Worm (Caenorhabditis elegans): Measurements from ENCODE around the gene Y43B11AR.3.

Gene Y43B11AR.3

DNA sequence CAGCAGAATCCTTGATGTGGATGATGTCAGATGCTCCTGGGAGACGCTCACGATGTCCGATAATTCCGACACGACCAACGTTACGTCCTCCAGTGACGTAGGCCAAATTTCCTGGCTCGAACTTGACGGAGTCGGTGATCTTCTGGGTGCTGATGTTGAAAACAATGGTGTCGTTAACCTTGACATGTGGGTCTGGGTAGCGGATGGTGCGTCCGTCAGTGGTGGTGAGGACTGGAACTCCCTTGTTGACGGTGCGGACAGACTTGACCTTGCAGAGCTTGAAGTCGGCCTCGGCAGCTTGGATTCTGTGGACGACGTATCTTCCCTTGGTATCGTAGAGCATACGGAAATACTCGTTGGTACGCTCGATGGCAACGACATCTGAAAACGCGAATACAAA lies 460 bp upstream of the Y43B11AR.3 start:
- no peak for TF ChIP-seq ceh-58 (GFP tag; IDR thresholded peaks at IDR 0.05)
- TF ChIP-seq Y56A3A.18 (GFP tag; IDR thresholded peaks at IDR 0.05): 0 out of 2 replicates have a peak, but pooled peaks have one; percentile 52

DNA sequence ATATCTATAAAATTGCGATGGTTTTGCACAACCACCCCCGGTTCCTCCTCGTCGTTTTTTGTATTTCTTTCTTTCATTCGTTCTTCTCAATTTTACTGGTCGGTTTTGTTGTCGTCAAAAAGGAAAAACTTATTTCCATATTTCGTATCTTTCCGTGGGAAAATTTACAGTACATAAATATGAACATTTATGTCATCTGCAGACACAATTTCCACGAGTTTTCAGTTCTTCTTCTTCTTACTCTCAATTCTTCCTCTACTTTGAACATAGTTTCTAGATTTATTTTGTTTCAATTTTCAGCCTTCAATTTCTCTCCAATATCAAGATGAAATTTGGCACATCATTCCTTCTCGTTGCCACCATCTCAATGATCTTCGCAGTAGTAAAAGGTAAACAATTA lies 2.3 kb downstream of the Y43B11AR.3 start, which contains the start of gene Y43B11AR.1:
Y43B11AR.1 (plus strand) TSS at position 301 of the 400 bp plus-strand sequence.
- no peak for TF ChIP-seq bed-2 (GFP tag; IDR thresholded peaks at IDR 0.05)
- no peak for TF ChIP-seq ztf-22 (GFP tag; optimal IDR thresholded peaks at IDR 0.05)
- no peak for TF ChIP-seq ceh-79 (tag; optimal IDR thresholded peaks at IDR 0.05)
- TF ChIP-seq snpc-4 (GFP tag; optimal IDR thresholded peaks at IDR 0.05): no peak
- no peak for TF ChIP-seq snpc-4 (tag; optimal IDR thresholded peaks at IDR 0.05)
- TF ChIP-seq sdz-38 (tag; optimal IDR thresholded peaks at IDR 0.05): no peak
- no peak for TF ChIP-seq lsy-27 (tag; optimal IDR thresholded peaks at IDR 0.05; ENCODE audit: borderline replicate concordance, insufficient read depth)
- TF ChIP-seq Y53F4B.3 (GFP tag; IDR thresholded peaks at IDR 0.05): no peak
- no peak for TF ChIP-seq snpc-1.3 (tag; optimal IDR thresholded peaks at IDR 0.05; ENCODE audit: insufficient read depth)
- no peak for TF ChIP-seq hsf-1 (GFP tag; IDR thresholded peaks at IDR 0.05)
- TF ChIP-seq snpc-1.1 (tag; optimal IDR thresholded peaks at IDR 0.05; ENCODE audit: insufficient read depth): no peak
- no peak for TF ChIP-seq pbrm-1 (GFP tag; IDR thresholded peaks at IDR 0.05)
- TF ChIP-seq B0035.1 (tag; optimal IDR thresholded peaks at IDR 0.05): no peak
- no peak for TF ChIP-seq ztf-18 (tag; optimal IDR thresholded peaks at IDR 0.05)
- no peak for TF ChIP-seq lir-1 (GFP tag; conservative IDR thresholded peaks at IDR 0.05)
- no peak for TF ChIP-seq ceh-91 (GFP tag; IDR thresholded peaks at IDR 0.05)
- no peak for TF ChIP-seq F49E8.2 (tag; optimal IDR thresholded peaks at IDR 0.05; ENCODE audit: insufficient read depth)
- TF ChIP-seq aptf-3 (GFP tag; IDR thresholded peaks at IDR 0.05): no peak
- no peak for TF ChIP-seq tbp1 (GFP tag; optimal IDR thresholded peaks at IDR 0.05)

DNA sequence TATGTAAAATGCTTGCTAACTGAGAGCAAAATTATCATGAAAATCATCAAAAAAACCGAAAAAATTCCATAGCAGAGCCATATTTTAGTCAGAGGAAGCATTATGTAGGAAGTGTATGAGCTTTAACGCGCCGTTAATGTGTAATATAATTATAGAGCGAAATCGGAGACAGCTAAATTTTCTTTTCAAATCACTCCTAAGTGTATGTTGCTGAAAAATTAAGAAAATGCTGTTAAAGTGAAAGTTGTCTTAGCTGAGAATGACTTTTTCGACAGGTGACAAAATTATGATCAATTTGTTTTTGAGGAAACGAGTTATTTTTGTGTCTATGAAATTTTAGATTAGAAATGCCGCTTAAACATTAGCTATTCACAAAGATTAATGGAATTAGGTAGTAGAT lies 8.5 kb downstream of the Y43B11AR.3 start, which contains the start of gene srg-50:
srg-50 (minus strand) TSS at position 101 of the 400 bp plus-strand sequence.
- TF ChIP-seq snpc-4 (GFP tag; optimal IDR thresholded peaks at IDR 0.05) (no peak), snpc-4 (tag; optimal IDR thresholded peaks at IDR 0.05) (no peak), repo-1 (tag; optimal IDR thresholded peaks at IDR 0.05) (no peak), hsf-1 (GFP tag; IDR thresholded peaks at IDR 0.05) (no peak), F23B12.7 (tag; optimal IDR thresholded peaks at IDR 0.05; ENCODE audit: insufficient read depth) (no peak), fkh-3 (tag; optimal IDR thresholded peaks at IDR 0.05) (no peak)

DNA sequence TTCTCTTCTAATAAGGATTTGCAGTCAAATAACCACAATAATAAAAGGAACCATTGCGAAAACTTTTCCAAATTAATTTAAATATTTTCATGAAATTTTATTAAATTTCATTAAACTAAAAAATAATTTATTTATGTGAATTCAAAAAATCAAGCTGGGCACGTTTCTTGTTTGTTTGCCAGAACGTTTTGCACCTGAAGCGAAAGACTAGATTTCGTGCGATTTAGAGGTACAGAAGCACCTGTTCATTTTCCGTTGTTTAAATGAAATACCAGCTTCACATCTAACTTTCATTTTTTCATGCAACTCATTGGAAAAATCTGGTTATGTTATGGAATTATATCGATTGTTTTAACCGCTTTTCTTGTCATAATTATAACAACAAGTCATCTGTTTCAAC lies 11.4 kb downstream of the Y43B11AR.3 start, which contains the start of gene srg-48:
srg-48 (plus strand) TSS at position 301 of the 400 bp plus-strand sequence.
- TF ChIP-seq nhr-80 (tag; optimal IDR thresholded peaks at IDR 0.05): no peak
- TF ChIP-seq T26A5.8 (tag; optimal IDR thresholded peaks at IDR 0.05): no peak
- TF ChIP-seq nfya-2 (GFP tag; IDR thresholded peaks at IDR 0.05): no peak
- no peak for TF ChIP-seq lag-1 (GFP tag; IDR thresholded peaks at IDR 0.05)
- TF ChIP-seq ztf-22 (GFP tag; optimal IDR thresholded peaks at IDR 0.05): no peak
- no peak for TF ChIP-seq cebp-1 (GFP tag; IDR thresholded peaks at IDR 0.05)
- no peak for TF ChIP-seq cebp-1 (tag; optimal IDR thresholded peaks at IDR 0.05)
- no peak for TF ChIP-seq nfyb-1 (GFP tag; IDR thresholded peaks at IDR 0.05)
- no peak for TF ChIP-seq ztf-3 (GFP tag; optimal IDR thresholded peaks at IDR 0.05)

DNA sequence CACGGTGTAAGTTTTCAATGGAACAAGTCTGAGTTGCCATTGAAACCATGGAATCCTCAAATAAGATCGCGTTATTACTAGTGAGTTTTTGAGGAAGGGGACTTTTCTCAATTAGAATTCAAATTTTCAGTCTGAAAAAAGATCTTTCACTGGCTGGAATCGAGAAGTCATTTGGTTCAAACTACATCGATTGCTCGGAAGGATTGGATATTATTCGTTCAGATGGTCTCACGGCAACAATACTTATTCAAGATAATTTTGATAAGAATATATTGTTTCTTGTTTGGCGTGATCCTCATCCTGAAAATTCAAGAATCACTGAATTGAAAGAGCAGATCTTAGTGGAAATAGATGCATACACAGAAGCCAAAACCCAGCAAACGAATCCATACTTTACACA lies 16.1 kb downstream of the Y43B11AR.3 start:
- no peak for TF ChIP-seq Y95B8A.8 (GFP tag; IDR thresholded peaks at IDR 0.05)
- TF ChIP-seq pha-4 (tag; optimal IDR thresholded peaks at IDR 0.05): no peak
- TF ChIP-seq egrh-3 (GFP tag; IDR thresholded peaks at IDR 0.05): no peak
- TF ChIP-seq rpc-1 (optimal IDR thresholded peaks at IDR 0.05): no peak
- TF ChIP-seq rpc-1 (tag; optimal IDR thresholded peaks at IDR 0.05): no peak
- no peak for TF ChIP-seq Y53F4B.3 (GFP tag; IDR thresholded peaks at IDR 0.05)
- no peak for TF ChIP-seq lin-40 (tag; optimal IDR thresholded peaks at IDR 0.05)
- no peak for TF ChIP-seq F22D6.2 (tag; optimal IDR thresholded peaks at IDR 0.05)
- no peak for TF ChIP-seq aptf-2 (GFP tag; conservative IDR thresholded peaks at IDR 0.05)
- no peak for TF ChIP-seq snpc-4 (GFP tag; optimal IDR thresholded peaks at IDR 0.05)
- no peak for TF ChIP-seq snpc-4 (tag; optimal IDR thresholded peaks at IDR 0.05)
- TF ChIP-seq hlh-12 (tag; optimal IDR thresholded peaks at IDR 0.05): no peak
- TF ChIP-seq ccch-3 (GFP tag; optimal IDR thresholded peaks at IDR 0.05): no peak
- TF ChIP-seq tbx-9 (tag; optimal IDR thresholded peaks at IDR 0.05; ENCODE audit: borderline replicate concordance): no peak
- no peak for TF ChIP-seq snpc-1.1 (tag; optimal IDR thresholded peaks at IDR 0.05; ENCODE audit: insufficient read depth)
